Worm (Caenorhabditis elegans): Measurements from ENCODE around the gene Y53G8AL.3.
A peak's percentile ranks its signal among the peaks of the same experiment; 100 is the strongest.

Y53G8AL.3 gene

DNA sequence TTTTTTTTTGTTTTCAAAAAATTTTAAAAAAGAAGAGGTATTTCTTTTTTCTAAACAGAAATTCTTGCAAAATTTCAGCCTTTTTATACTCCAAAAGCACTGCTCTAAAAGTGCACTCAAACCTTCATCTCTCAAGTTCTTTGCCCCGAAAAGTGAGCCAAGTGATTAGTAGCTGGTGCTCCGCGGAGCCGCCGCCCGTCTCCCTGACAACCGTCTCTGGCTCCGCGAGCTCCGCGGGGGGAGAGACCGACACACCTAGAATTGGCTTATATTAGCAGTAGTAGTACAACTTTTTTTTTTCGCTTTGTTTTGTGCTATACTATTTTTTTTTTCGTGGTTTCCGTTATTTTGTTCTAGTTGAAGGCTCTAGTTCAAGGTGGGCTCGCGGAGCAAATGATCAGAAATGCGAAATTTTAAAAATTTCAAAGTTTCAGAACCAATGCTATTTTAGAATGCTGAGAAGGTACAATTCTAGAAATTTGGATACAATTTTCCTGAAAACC is 20.2 kb downstream of the Y53G8AL.3 start, which contains the start of gene Y53G8AL.1:
Gene Y53G8AL.1 (plus strand): TSS at position 453 of the 503 bp plus-strand sequence.
- TF ChIP-seq lin-14 (GFP tag; optimal IDR thresholded peaks at IDR 0.05) (no peak), nhr-47 (tag; optimal IDR thresholded peaks at IDR 0.05) (no peak), sox-4 (tag; optimal IDR thresholded peaks at IDR 0.05) (no peak), efl-3 (GFP tag; optimal IDR thresholded peaks at IDR 0.05) (no peak), pag-3 (tag; optimal IDR thresholded peaks at IDR 0.05; ENCODE audit: borderline replicate concordance, insufficient read depth) (no peak), nhr-237 (tag; optimal IDR thresholded peaks at IDR 0.05) (no peak), hpl-2 (GFP tag; optimal IDR thresholded peaks at IDR 0.05) (no peak), ceh-63 (GFP tag; optimal IDR thresholded peaks at IDR 0.05) (no peak), hlh-17 (GFP tag; optimal IDR thresholded peaks at IDR 0.05; ENCODE audit: borderline replicate concordance) (no peak), C04F5.9 (tag; optimal IDR thresholded peaks at IDR 0.05) (no peak), hlh-4 (tag; optimal IDR thresholded peaks at IDR 0.05) (no peak), efl-1 (optimal IDR thresholded peaks at IDR 0.05) (no peak), efl-1 (GFP tag; optimal IDR thresholded peaks at IDR 0.05 in 1 of 2) (no peak), unc-98 (GFP tag; IDR thresholded peaks at IDR 0.05) (no peak), jun-1 (tag; optimal IDR thresholded peaks at IDR 0.05) (no peak), sup-37 (GFP tag; optimal IDR thresholded peaks at IDR 0.05) (no peak), isw-1 (GFP tag; IDR thresholded peaks at IDR 0.05) (no peak), C16A3.4 (tag; optimal IDR thresholded peaks at IDR 0.05) (no peak), nhr-11 (tag; optimal IDR thresholded peaks at IDR 0.05) (no peak), pqm-1 (tag; optimal IDR thresholded peaks at IDR 0.05) (no peak), mab-9 (GFP tag; IDR thresholded peaks at IDR 0.05) (no peak)

DNA sequence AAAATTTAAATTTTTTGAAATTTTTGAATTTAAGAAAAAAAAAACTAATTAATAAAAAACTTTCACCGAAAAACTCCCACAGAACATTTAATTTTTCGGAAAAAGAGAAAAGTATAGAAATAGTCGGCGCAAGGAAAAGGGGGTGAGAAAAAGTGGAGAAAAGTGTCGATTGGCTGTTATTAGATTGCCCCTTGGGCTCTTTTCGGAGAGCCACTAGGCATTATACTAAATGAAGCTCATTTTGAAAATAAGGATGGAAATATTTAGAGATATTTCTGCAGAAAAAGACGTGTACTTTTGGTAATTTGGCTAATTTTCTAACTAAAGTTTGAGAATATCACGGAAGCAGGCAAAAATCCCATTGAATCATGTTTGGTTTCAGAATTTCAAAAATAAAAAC is 28.8 kb downstream of the Y53G8AL.3 start:
- peak; percentile 17 for TF ChIP-seq nhr-47 (tag; optimal IDR thresholded peaks at IDR 0.05)
- TF ChIP-seq lin-14 (GFP tag; optimal IDR thresholded peaks at IDR 0.05) = peak; percentile 60
- peak; percentile 18 for TF ChIP-seq nhr-85 (tag)
- no peak for TF ChIP-seq zag-1 (tag; optimal IDR thresholded peaks at IDR 0.05)
- no peak for TF ChIP-seq elt-3 (tag; optimal IDR thresholded peaks at IDR 0.05)
- TF ChIP-seq lsy-2 (tag; optimal IDR thresholded peaks at IDR 0.05) = peak in 1 of 2 experiments; percentile 3

DNA sequence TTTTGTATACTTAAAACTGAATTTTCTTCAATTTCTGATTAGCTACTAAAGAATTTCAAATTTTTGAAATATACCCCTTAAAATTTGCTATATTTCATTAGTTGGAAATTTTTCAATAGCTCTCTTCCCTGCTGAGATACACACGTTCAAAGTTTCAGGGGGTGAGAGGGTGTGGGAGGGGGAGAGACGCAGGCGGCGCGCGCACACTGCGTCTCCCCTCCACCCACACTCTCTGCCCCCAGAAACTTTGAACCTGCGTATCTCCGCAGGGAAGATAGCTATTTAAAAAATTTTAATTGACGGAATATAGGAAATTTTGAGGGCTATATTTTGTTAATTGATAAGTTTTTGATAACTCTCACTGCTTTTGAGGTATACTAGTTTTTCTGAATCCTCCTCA is 30.2 kb downstream of the Y53G8AL.3 start:
- TF ChIP-seq efl-1 (optimal IDR thresholded peaks at IDR 0.05) (no peak), efl-1 (GFP tag; optimal IDR thresholded peaks at IDR 0.05 in 1 of 2) (no peak), C34B4.2 (tag; optimal IDR thresholded peaks at IDR 0.05) (no peak), xbp-1 (tag; optimal IDR thresholded peaks at IDR 0.05) (no peak), nhr-76 (tag; optimal IDR thresholded peaks at IDR 0.05) (no peak), snu-23 (GFP tag; optimal IDR thresholded peaks at IDR 0.05) (no peak), blmp-1 (tag; optimal IDR thresholded peaks at IDR 0.05) (no peak), fkh-4 (tag; optimal IDR thresholded peaks at IDR 0.05; ENCODE audit: borderline replicate concordance) (no peak), snpc-4 (tag; optimal IDR thresholded peaks at IDR 0.05) (no peak), nhr-19 (GFP tag; conservative IDR thresholded peaks at IDR 0.05) (no peak), sptf-1 (tag; optimal IDR thresholded peaks at IDR 0.05) (no peak), ets-5 (GFP tag; IDR thresholded peaks at IDR 0.05) (no peak), nhr-12 (tag; optimal IDR thresholded peaks at IDR 0.05) (no peak), rnt-1 (tag; optimal IDR thresholded peaks at IDR 0.05) (no peak), lir-3 (tag; optimal IDR thresholded peaks at IDR 0.05; ENCODE audit: poor library complexity) (no peak), nhr-237 (tag; optimal IDR thresholded peaks at IDR 0.05) (no peak), pax-3 (tag; optimal IDR thresholded peaks at IDR 0.05) (no peak), unc-30 (tag; optimal IDR thresholded peaks at IDR 0.05) (no peak), swsn-7 (tag; optimal IDR thresholded peaks at IDR 0.05) (no peak)
